Fruit fly (Drosophila melanogaster) whole organism, adult: ENCODE data around the gene GstD11.

Experiments used
- CG11617 ChIP-seq: fragments of 200-800 bp; sonication (Bioruptor generic); optimal IDR thresholded peaks from 2 replicates; lab custom pipeline; 2017; ENCODE audit warnings: mild to moderate bottlenecking, missing biosample characterization, missing genetic modification reagents, missing genetic modification characterization
- CG12768 ChIP-seq: fragments of 200-800 bp; sonication (Bioruptor generic); optimal IDR thresholded peaks from 2 replicates; lab custom pipeline; 2017; ENCODE audit warnings: missing biosample characterization, missing genetic modification characterization, mild to moderate bottlenecking, moderate library complexity, missing genetic modification reagents
- CG14711 ChIP-seq: fragments of 200-800 bp; sonication (Bioruptor generic); optimal IDR thresholded peaks from 2 replicates; lab custom pipeline; 2018; ENCODE audit warnings: missing biosample characterization, mild to moderate bottlenecking, missing genetic modification characterization, moderate library complexity
- CG1620 ChIP-seq: fragments of 200-800 bp; sonication (Bioruptor generic); optimal IDR thresholded peaks from 2 replicates; lab custom pipeline; 2016; ENCODE audit warnings: missing biosample characterization, missing genetic modification characterization
- CG33017 ChIP-seq: fragments of 200-800 bp; sonication (Bioruptor generic); optimal IDR thresholded peaks from 2 replicates; lab custom pipeline; 2018; ENCODE audit warnings: missing biosample characterization, mild to moderate bottlenecking, missing genetic modification characterization, moderate library complexity
- CG5204 ChIP-seq: fragments of 200-800 bp; sonication (Bioruptor generic); optimal IDR thresholded peaks from 2 replicates; lab custom pipeline; 2016; ENCODE audit warnings: missing biosample characterization, missing genetic modification characterization
- CG7045 ChIP-seq: fragments of 200-800 bp; sonication (Bioruptor generic); optimal IDR thresholded peaks from 2 replicates; lab custom pipeline; 2017; ENCODE audit warnings: missing biosample characterization, mild to moderate bottlenecking, missing genetic modification characterization
- CG7101 ChIP-seq: fragments of 200-800 bp; sonication (Bioruptor generic); optimal IDR thresholded peaks from 2 replicates; lab custom pipeline; 2018; ENCODE audit warnings: missing biosample characterization, mild to moderate bottlenecking, missing genetic modification characterization, moderate library complexity
- Clk ChIP-seq: fragments of 200-800 bp; sonication (Bioruptor generic); optimal IDR thresholded peaks from 2 replicates; lab custom pipeline; 2017; ENCODE audit warnings: missing biosample characterization, missing genetic modification characterization
- Crg-1 ChIP-seq: fragments of 200-800 bp; sonication (Bioruptor generic); optimal IDR thresholded peaks from 2 replicates; lab custom pipeline; 2016; ENCODE audit warnings: missing biosample characterization, missing genetic modification characterization
- Hr96 ChIP-seq: fragments of 200-800 bp; sonication (Bioruptor generic); optimal IDR thresholded peaks from 2 replicates; lab custom pipeline; 2016; ENCODE audit warnings: missing biosample characterization, missing genetic modification characterization
- Mnt ChIP-seq: fragments of 200-800 bp; sonication (Bioruptor generic); optimal IDR thresholded peaks from 2 replicates; lab custom pipeline; 2016; ENCODE audit warnings: missing biosample characterization, mild to moderate bottlenecking, missing genetic modification characterization
- bab1 ChIP-seq: fragments of 200-800 bp; sonication (Bioruptor generic); optimal IDR thresholded peaks from 3 replicates; lab custom pipeline; 2019; ENCODE audit warnings: missing biosample characterization, mild to moderate bottlenecking, missing genetic modification characterization, moderate library complexity
- cic ChIP-seq: fragments of 200-800 bp; sonication (Bioruptor generic); optimal IDR thresholded peaks from 2 replicates; lab custom pipeline; 2017; ENCODE audit warnings: missing biosample characterization, mild to moderate bottlenecking, missing genetic modification characterization, moderate library complexity
- cnc ChIP-seq, 2 experiments: fragments of >200 bp; optimal IDR thresholded peaks; 2 replicates each; lab custom pipeline; 2017
- kay ChIP-seq: fragments of 200-800 bp; sonication (Bioruptor generic); peaks from one replicate; lab custom pipeline; 2016; ENCODE audit warnings: missing biosample characterization, missing genetic modification characterization, borderline replicate concordance
- ovo ChIP-seq: fragments of 200-800 bp; sonication (Bioruptor generic); optimal IDR thresholded peaks from 2 replicates; lab custom pipeline; 2016; ENCODE audit warnings: missing biosample characterization, missing genetic modification characterization
- pad ChIP-seq: fragments of 200-800 bp; sonication (Bioruptor generic); optimal IDR thresholded peaks from 3 replicates; lab custom pipeline; 2017; ENCODE audit warnings: missing biosample characterization, missing genetic modification characterization, mild to moderate bottlenecking, moderate library complexity, missing genetic modification reagents
- tj ChIP-seq: fragments of 200-800 bp; sonication (Bioruptor generic); optimal IDR thresholded peaks from 3 replicates; lab custom pipeline; 2017; ENCODE audit warnings: missing biosample characterization, mild to moderate bottlenecking, missing genetic modification characterization, moderate library complexity
- toe ChIP-seq: fragments of 200-800 bp; sonication (Bioruptor generic); optimal IDR thresholded peaks from 2 replicates; lab custom pipeline; 2016; ENCODE audit warnings: missing biosample characterization, missing genetic modification characterization

Gene GstD11

DNA sequence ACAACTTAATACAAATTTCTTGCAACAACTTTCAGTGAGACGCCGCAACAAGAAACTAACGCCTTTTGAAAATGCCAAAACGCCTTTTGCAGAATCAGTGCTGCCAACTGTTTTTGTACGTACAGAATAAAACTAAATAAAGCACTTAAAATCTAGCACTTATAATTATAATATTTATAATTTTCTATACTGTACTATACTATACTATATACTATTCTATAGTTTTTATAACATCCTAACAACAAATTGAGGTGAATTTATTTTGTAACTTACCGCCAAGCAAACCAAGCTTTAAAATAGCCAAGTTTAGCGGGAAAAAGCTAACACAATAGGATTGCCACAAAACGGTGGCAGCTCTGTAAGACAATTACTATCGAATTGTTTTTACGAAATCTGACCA is 50.6 kb downstream of the GstD11 start, which contains the start of the genes Aos1 and Srlp:
Gene Aos1 (minus strand): TSS at position 59 of the 400 bp plus-strand sequence.
Gene Srlp (plus strand): TSS at position 335 of the 400 bp plus-strand sequence.
- TF ChIP-seq cic (GFP tag; lab: Kevin White, UChicago), result peak; percentile 7
- peak; percentile 91 for TF ChIP-seq CG14711 (tag; lab: Kevin White, UChicago)
- no peak for TF ChIP-seq toe (GFP tag; lab: Kevin White, UChicago)
- TF ChIP-seq CG12768, result peak; percentile 28
- no peak for TF ChIP-seq CG5204 (GFP tag; lab: Kevin White, UChicago)
- TF ChIP-seq CG7045 (GFP tag; lab: Kevin White, UChicago), result peak; percentile 38
- peak; percentile 39 for TF ChIP-seq pad (GFP tag; lab: Kevin White, UChicago)
- peak; percentile 67 for TF ChIP-seq bab1
- TF ChIP-seq CG33017, result peak; percentile 31
- TF ChIP-seq ovo (GFP tag; lab: Kevin White, UChicago), result peak; percentile 16
- peak in 1 of 2 experiments; percentile 10 for TF ChIP-seq cnc (optimal IDR thresholded peaks at IDR 0.05; lab: Kevin White, UChicago)
- TF ChIP-seq Crg-1 (GFP tag; lab: Kevin White, UChicago), result peak; percentile 10
- peak; percentile 56 for TF ChIP-seq CG7101
- TF ChIP-seq CG11617, result peak; percentile 72
- peak; percentile 51 for TF ChIP-seq Mnt (GFP tag; lab: Kevin White, UChicago)
- no peak for TF ChIP-seq Hr96 (GFP tag; lab: Kevin White, UChicago)
- no peak for TF ChIP-seq kay (GFP tag; lab: Kevin White, UChicago)
- TF ChIP-seq Clk (GFP tag; lab: Kevin White, UChicago), result peak; percentile 32
- peak; percentile 12 for TF ChIP-seq tj (GFP tag; lab: Kevin White, UChicago)
- no peak for TF ChIP-seq CG1620 (GFP tag; lab: Kevin White, UChicago)
